Fruit fly (Drosophila melanogaster) whole organism, embryonic: ENCODE data around the gene PCID2.

ENCODE experiments used
- B-H2 ChIP-seq: fragments of 200-800 bp; sonication (Bioruptor generic); optimal IDR thresholded peaks from 2 replicates; lab custom pipeline; 2018; ENCODE audit warnings: missing biosample characterization, mild to moderate bottlenecking, missing genetic modification characterization
- CG10209 ChIP-seq: fragments of 200-800 bp; sonication (Bioruptor generic); optimal IDR thresholded peaks from 3 replicates; lab custom pipeline; 2017; ENCODE audit warnings: missing biosample characterization, mild to moderate bottlenecking, missing genetic modification characterization, missing genetic modification reagents
- CG11696 ChIP-seq: fragments of 200-800 bp; sonication (Bioruptor generic); IDR thresholded peaks from 2 replicates; pipeline ENCODE4 v1.3.6; 2022; ENCODE audit warnings: missing biosample characterization, missing genetic modification characterization
- CG13287 ChIP-seq: fragments of 200-800 bp; sonication (Bioruptor generic); IDR thresholded peaks from 2 replicates; pipeline ENCODE4 v1.3.6; 2022; ENCODE audit warnings: missing biosample characterization, missing genetic modification characterization; ENCODE audit not compliant: partially characterized antibody
- CG13894 ChIP-seq: fragments of 200-800 bp; sonication (Bioruptor generic); optimal IDR thresholded peaks from 3 replicates; lab custom pipeline; 2018; ENCODE audit warnings: missing biosample characterization, mild to moderate bottlenecking, missing genetic modification characterization, moderate library complexity
- CG14965 ChIP-seq: fragments of 200-800 bp; sonication (Bioruptor generic); optimal IDR thresholded peaks from 2 replicates; lab custom pipeline; 2016; ENCODE audit warnings: missing biosample characterization, missing genetic modification characterization, borderline replicate concordance
- CG17802 ChIP-seq: fragments of 200-800 bp; sonication (Bioruptor generic); optimal IDR thresholded peaks from 2 replicates; lab custom pipeline; 2018; ENCODE audit warnings: missing biosample characterization, mild to moderate bottlenecking, missing genetic modification characterization, moderate library complexity
- CG18619 ChIP-seq: fragments of 200-800 bp; sonication (Bioruptor generic); optimal IDR thresholded peaks from 3 replicates; lab custom pipeline; 2017; ENCODE audit warnings: missing biosample characterization, mild to moderate bottlenecking, missing genetic modification characterization
- CG31365 ChIP-seq: fragments of 200-800 bp; sonication (Bioruptor generic); optimal IDR thresholded peaks from 2 replicates; lab custom pipeline; 2018; ENCODE audit warnings: missing biosample characterization, mild to moderate bottlenecking, missing genetic modification characterization
- CG31441 ChIP-seq: fragments of 200-800 bp; sonication (Bioruptor generic); IDR thresholded peaks from 2 replicates; pipeline ENCODE4 v1.3.6; 2022; ENCODE audit warnings: missing biosample characterization, missing genetic modification characterization
- CG3163 ChIP-seq: fragments of 200-800 bp; sonication (Bioruptor generic); optimal IDR thresholded peaks from 3 replicates; lab custom pipeline; 2016; ENCODE audit warnings: missing biosample characterization, missing genetic modification characterization
- CG3847 ChIP-seq: fragments of 200-800 bp; sonication (Bioruptor generic); IDR thresholded peaks from 2 replicates; pipeline ENCODE4 v1.3.6; 2022; ENCODE audit warnings: missing biosample characterization, missing genetic modification characterization
- CG4360 ChIP-seq: fragments of 200-800 bp; sonication (Bioruptor generic); IDR thresholded peaks from 2 replicates; pipeline ENCODE4 v1.3.6; 2022; ENCODE audit warnings: missing biosample characterization, missing genetic modification characterization
- CG4404 ChIP-seq: fragments of 200-800 bp; sonication (Bioruptor generic); IDR thresholded peaks from 2 replicates; pipeline ENCODE4 v1.3.6; 2022; ENCODE audit warnings: missing biosample characterization, missing genetic modification characterization
- CG4820 ChIP-seq: fragments of 200-800 bp; sonication (Bioruptor generic); optimal IDR thresholded peaks from 3 replicates; lab custom pipeline; 2016; ENCODE audit warnings: missing biosample characterization, missing genetic modification characterization
- CG6765 ChIP-seq: fragments of 200-800 bp; sonication (Bioruptor generic); optimal IDR thresholded peaks from 3 replicates; lab custom pipeline; 2017; ENCODE audit warnings: missing biosample characterization, mild to moderate bottlenecking, missing genetic modification characterization
- CG6791 ChIP-seq: fragments of 200-800 bp; sonication (Bioruptor generic); IDR thresholded peaks from 3 replicates; pipeline ENCODE4 v1.3.6; 2022; ENCODE audit warnings: missing biosample characterization, missing genetic modification characterization; ENCODE audit not compliant: partially characterized antibody
- CG7839 ChIP-seq: fragments of 200-800 bp; sonication (Bioruptor generic); optimal IDR thresholded peaks from 3 replicates; lab custom pipeline; 2018; ENCODE audit warnings: missing biosample characterization, mild to moderate bottlenecking, missing genetic modification characterization, moderate library complexity
- Deaf1 ChIP-seq: fragments of 200-800 bp; optimal IDR thresholded peaks from 3 replicates; lab custom pipeline; 2019; ENCODE audit warnings: missing biosample characterization, mild to moderate bottlenecking, missing genetic modification characterization, moderate library complexity
- Dek ChIP-seq: fragments of 200-800 bp; sonication (Bioruptor generic); optimal IDR thresholded peaks from 3 replicates; lab custom pipeline; 2019; ENCODE audit warnings: missing biosample characterization, mild to moderate bottlenecking, missing genetic modification characterization, moderate library complexity
- Doc2 ChIP-seq: fragments of 200-800 bp; sonication (Bioruptor generic); IDR thresholded peaks from 2 replicates; pipeline ENCODE4 v1.3.6; 2022; ENCODE audit warnings: missing biosample characterization, missing genetic modification characterization
- E2f2 ChIP-seq: fragments of 200-800 bp; sonication (Bioruptor generic); IDR thresholded peaks from 2 replicates; pipeline ENCODE4 v1.3.6; 2022; ENCODE audit warnings: missing biosample characterization, missing genetic modification characterization
- Elba2 ChIP-seq: fragments of 200-800 bp; sonication (Bioruptor generic); optimal IDR thresholded peaks from 3 replicates; lab custom pipeline; 2016; ENCODE audit warnings: missing biosample characterization, missing genetic modification characterization
- HmgZ ChIP-seq: fragments of 200-800 bp; sonication (Bioruptor generic); optimal IDR thresholded peaks from 2 replicates; lab custom pipeline; 2018; ENCODE audit warnings: missing biosample characterization, mild to moderate bottlenecking, missing genetic modification characterization
- Kr ChIP-seq: fragments of 200-800 bp; sonication (Bioruptor generic); optimal IDR thresholded peaks from 2 replicates; lab custom pipeline; 2017; ENCODE audit warnings: missing biosample characterization, mild to moderate bottlenecking, missing genetic modification characterization
- MBD-R2 ChIP-seq: fragments of 200-800 bp; sonication (Bioruptor generic); IDR thresholded peaks from 2 replicates; pipeline ENCODE4 v1.3.6; 2022; ENCODE audit warnings: missing biosample characterization, missing genetic modification characterization
- Max ChIP-seq: fragments of 200-800 bp; sonication (Bioruptor generic); optimal IDR thresholded peaks from 2 replicates; lab custom pipeline; 2016; ENCODE audit warnings: missing biosample characterization, mild to moderate bottlenecking, missing genetic modification characterization
- NC2α ChIP-seq: fragments of 200-800 bp; sonication (Bioruptor generic); optimal IDR thresholded peaks from 2 replicates; lab custom pipeline; 2016; ENCODE audit warnings: missing biosample characterization, missing genetic modification characterization
- NFAT ChIP-seq: fragments of 200-800 bp; sonication (Bioruptor generic); IDR thresholded peaks from 2 replicates; pipeline ENCODE4 v1.3.6; 2022; ENCODE audit warnings: missing biosample characterization, missing genetic modification characterization
- Ssrp ChIP-seq: fragments of 200-800 bp; sonication (Bioruptor generic); optimal IDR thresholded peaks from 2 replicates; lab custom pipeline; 2018; ENCODE audit warnings: missing biosample characterization, mild to moderate bottlenecking, missing genetic modification characterization, moderate library complexity
- ara ChIP-seq: fragments of 200-800 bp; sonication (Bioruptor generic); IDR thresholded peaks from 2 replicates; pipeline ENCODE4 v1.3.6; 2022; ENCODE audit warnings: missing biosample characterization, missing genetic modification characterization
- ato ChIP-seq: fragments of 200-800 bp; sonication (Bioruptor generic); IDR thresholded peaks from 2 replicates; pipeline ENCODE4 v1.3.6; 2022; ENCODE audit warnings: missing biosample characterization, missing genetic modification characterization; ENCODE audit not compliant: partially characterized antibody
- bowl ChIP-seq: fragments of 200-800 bp; sonication (Bioruptor generic); IDR thresholded peaks from 2 replicates; pipeline ENCODE4 v1.3.6; 2022; ENCODE audit warnings: missing biosample characterization, missing genetic modification characterization
- cad ChIP-seq: fragments of >200 bp; optimal IDR thresholded peaks from 2 replicates; lab custom pipeline; 2017; ENCODE audit warnings: missing biosample characterization, missing genetic modification characterization
- cwo ChIP-seq: fragments of 200-800 bp; sonication (Bioruptor generic); optimal IDR thresholded peaks from 3 replicates; lab custom pipeline; 2017; ENCODE audit warnings: missing biosample characterization, missing genetic modification characterization, mild to moderate bottlenecking, moderate library complexity, missing genetic modification reagents
- dan ChIP-seq: fragments of 200-800 bp; sonication (Bioruptor generic); IDR thresholded peaks from 2 replicates; pipeline ENCODE4 v1.3.6; 2022; ENCODE audit warnings: missing biosample characterization, missing genetic modification characterization
- danr ChIP-seq: fragments of 200-800 bp; sonication (Bioruptor generic); IDR thresholded peaks from 2 replicates; pipeline ENCODE4 v1.3.6; 2022; ENCODE audit warnings: missing biosample characterization, missing genetic modification characterization
- eyg ChIP-seq: fragments of 200-800 bp; sonication (Bioruptor generic); optimal IDR thresholded peaks from 3 replicates; lab custom pipeline; 2016; ENCODE audit warnings: missing biosample characterization, missing genetic modification characterization
- fd64A ChIP-seq: fragments of 200-800 bp; sonication (Bioruptor generic); optimal IDR thresholded peaks from 3 replicates; lab custom pipeline; 2018; ENCODE audit warnings: missing biosample characterization, mild to moderate bottlenecking, missing genetic modification characterization
- h ChIP-seq: fragments of >200 bp; optimal IDR thresholded peaks from 2 replicates; lab custom pipeline; 2017
- hbn ChIP-seq: fragments of 200-800 bp; sonication (Bioruptor generic); IDR thresholded peaks from 2 replicates; pipeline ENCODE4 v1.3.6; 2022; ENCODE audit warnings: missing biosample characterization, missing genetic modification characterization; ENCODE audit not compliant: partially characterized antibody
- onecut ChIP-seq: fragments of 200-800 bp; sonication (Bioruptor generic); IDR thresholded peaks from 2 replicates; pipeline ENCODE4 v1.3.6; 2022; ENCODE audit warnings: missing biosample characterization, missing genetic modification characterization
- pfk ChIP-seq: fragments of 200-800 bp; sonication (Bioruptor generic); optimal IDR thresholded peaks from 2 replicates; lab custom pipeline; 2018; ENCODE audit warnings: missing biosample characterization, mild to moderate bottlenecking, missing genetic modification characterization, moderate library complexity
- pros ChIP-seq: fragments of 200-800 bp; sonication (Bioruptor generic); optimal IDR thresholded peaks from 3 replicates; lab custom pipeline; 2019; ENCODE audit warnings: missing biosample characterization, mild to moderate bottlenecking, missing genetic modification characterization, moderate library complexity
- run ChIP-seq: fragments of 200-800 bp; sonication (Bioruptor generic); optimal IDR thresholded peaks from 3 replicates; lab custom pipeline; 2018; ENCODE audit warnings: missing biosample characterization, mild to moderate bottlenecking, missing genetic modification characterization
- sd ChIP-seq: fragments of 200-800 bp; sonication (Bioruptor generic); optimal IDR thresholded peaks from 3 replicates; lab custom pipeline; 2018; ENCODE audit warnings: missing biosample characterization, mild to moderate bottlenecking, missing genetic modification characterization, moderate library complexity
- sna ChIP-seq: fragments of 200-800 bp; sonication (Bioruptor generic); IDR thresholded peaks from 2 replicates; pipeline ENCODE4 v1.3.6; 2022; ENCODE audit warnings: missing biosample characterization, missing genetic modification characterization; ENCODE audit not compliant: partially characterized antibody
- ttk ChIP-seq: fragments of 200-800 bp; sonication (Bioruptor generic); IDR thresholded peaks from 2 replicates; pipeline ENCODE4 v2.1.2; 2022; ENCODE audit warnings: missing biosample characterization, missing genetic modification characterization
- twi ChIP-seq: fragments of 200-800 bp; optimal IDR thresholded peaks from 2 replicates; lab custom pipeline; 2019; ENCODE audit warnings: missing biosample characterization, mild to moderate bottlenecking, missing genetic modification characterization, moderate library complexity
- z ChIP-seq: fragments of 200-800 bp; sonication (Bioruptor generic); IDR thresholded peaks from 3 replicates; pipeline ENCODE4 v1.3.6; 2022; ENCODE audit warnings: missing biosample characterization, missing genetic modification characterization

PCID2 gene

DNA sequence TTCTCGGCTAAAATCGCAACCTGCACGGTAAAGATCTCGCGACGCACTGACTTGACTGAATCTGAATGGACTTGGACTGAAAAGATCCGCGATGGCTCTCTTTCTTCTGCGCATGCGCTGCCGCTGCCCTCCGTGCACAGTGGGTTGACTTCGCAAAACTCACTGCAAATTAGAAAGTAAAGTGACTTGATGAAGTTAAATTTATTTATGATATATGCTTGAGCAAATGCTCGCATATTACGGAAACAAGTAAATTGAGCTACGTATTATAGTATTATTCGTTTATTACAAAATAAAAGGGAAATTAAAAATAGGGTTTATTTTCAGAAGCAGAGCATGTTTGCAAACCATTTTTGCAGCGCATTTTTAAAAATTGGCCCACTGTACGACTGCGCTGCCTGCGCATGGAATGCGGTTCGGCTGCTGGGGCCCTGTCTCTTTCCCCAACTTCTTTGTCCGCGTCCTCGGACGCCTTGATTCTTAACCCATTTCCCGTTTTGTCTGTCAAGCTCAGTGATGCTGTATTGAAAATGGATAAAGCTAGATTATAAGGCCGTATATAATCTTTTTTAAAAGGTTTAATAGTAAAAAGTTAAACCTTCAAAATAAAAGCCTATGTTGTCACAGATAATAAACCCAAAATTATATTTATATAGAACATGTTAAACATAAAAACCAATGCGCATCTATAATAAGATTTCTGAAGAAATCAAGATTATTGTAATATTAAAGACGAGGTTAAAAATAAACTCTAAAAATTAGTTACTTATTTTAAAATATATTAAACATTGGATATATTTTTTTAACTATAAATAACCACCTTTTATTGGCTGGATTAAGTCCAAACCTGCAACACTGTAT lies 38.3 kb upstream of the PCID2 start, which contains the start of gene rt (continued):
- TF ChIP-seq CG4360 (GFP tag; lab: Robert Waterston, UW) (no peak), CG6791 (GFP tag; lab: Robert Waterston, UW) (no peak), CG14965 (GFP tag; lab: Kevin White, UChicago) (no peak), sd (tag; lab: Kevin White, UChicago) (peak; percentile 90), Dek (tag; lab: Kevin White, UChicago) (no peak), CG31365 (tag; lab: Kevin White, UChicago) (no peak), CG18619 (GFP tag; lab: Kevin White, UChicago) (peak; percentile 33), Doc2 (no peak), run (tag; lab: Kevin White, UChicago) (no peak), z (GFP tag; lab: Robert Waterston, UW) (no peak), cwo (GFP tag; lab: Kevin White, UChicago) (peak; percentile 1), CG3847 (GFP tag; lab: Robert Waterston, UW) (peak; percentile 36; the same call in 1 of the 2 replicates), sna (GFP tag; lab: Robert Waterston, UW) (no peak), CG11696 (GFP tag; lab: Robert Waterston, UW) (no peak), CG10209 (GFP tag; lab: Kevin White, UChicago) (peak; percentile 18), CG3163 (GFP tag; lab: Kevin White, UChicago) (no peak), CG17802 (tag; lab: Kevin White, UChicago) (peak; percentile 24), dan (no peak), E2f2 (GFP tag; lab: Robert Waterston, UW) (peak; percentile 31; the same call in 1 of the 2 replicates), ato (GFP tag; lab: Robert Waterston, UW) (no peak; the same call in 1 of the 2 replicates), danr (GFP tag; lab: Robert Waterston, UW) (no peak), CG13894 (tag; lab: Kevin White, UChicago) (no peak), cad (no peak), HmgZ (no peak), twi (tag; lab: Kevin White, UChicago) (peak; percentile 51), ttk (GFP tag; lab: Robert Waterston, UW) (no peak), Kr (GFP tag; lab: Kevin White, UChicago) (no peak), Deaf1 (tag; lab: Kevin White, UChicago) (peak; percentile 6), bowl (no peak), Ssrp (tag; lab: Kevin White, UChicago) (peak; percentile 68), eyg (GFP tag; lab: Kevin White, UChicago) (no peak), CG4820 (GFP tag; lab: Kevin White, UChicago) (peak; percentile 48), NC2α (no peak), CG31441 (GFP tag; lab: Robert Waterston, UW) (peak; percentile 59), h (no peak), CG13287 (no peak), Elba2 (GFP tag; lab: Kevin White, UChicago) (no peak), ara (GFP tag; lab: Robert Waterston, UW) (peak; percentile 68), NFAT (no peak), hbn (no peak), MBD-R2 (GFP tag; lab: Robert Waterston, UW) (no peak), CG4404 (peak; percentile 44), onecut (GFP tag; lab: Robert Waterston, UW) (peak; percentile 46), B-H2 (GFP tag; lab: Kevin White, UChicago) (no peak), Max (GFP tag; lab: Kevin White, UChicago) (peak; percentile 29), pfk (GFP tag; lab: Kevin White, UChicago) (no peak), CG6765 (GFP tag; lab: Kevin White, UChicago) (no peak), CG7839 (peak; percentile 65), fd64A (GFP tag; lab: Kevin White, UChicago) (peak; percentile 24), pros (GFP tag; lab: Kevin White, UChicago) (no peak)
